Worm (Caenorhabditis elegans): ENCODE data around the gene F15G9.2.

DNA sequence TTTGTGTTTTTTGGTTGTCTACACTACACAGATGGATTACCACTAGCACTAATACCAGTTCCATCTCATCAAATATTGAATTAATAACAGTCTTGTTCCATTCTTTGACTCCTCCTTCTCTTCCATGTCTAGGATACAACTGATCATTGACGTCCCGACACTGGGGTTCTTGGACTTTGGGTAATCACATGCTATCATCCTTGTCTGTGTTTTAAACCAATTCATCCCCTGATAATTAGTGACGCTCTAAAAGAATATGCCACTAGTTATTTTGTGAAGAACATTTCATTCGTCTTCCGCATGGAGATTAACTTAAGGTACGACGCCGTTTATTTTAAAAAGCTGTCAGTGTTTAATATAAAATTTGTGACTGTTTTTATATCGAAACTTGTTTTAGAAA lies 23.1 kb downstream of the F15G9.2 start, which contains the start of gene npr-18:
- TF ChIP-seq elt-3 (tag; optimal IDR thresholded peaks at IDR 0.05) = no peak
- TF ChIP-seq lin-13 (GFP tag; optimal IDR thresholded peaks at IDR 0.05) = no peak
- TF ChIP-seq lsy-2 (tag; optimal IDR thresholded peaks at IDR 0.05) = no peak
- no peak for TF ChIP-seq crh-2 (tag; optimal IDR thresholded peaks at IDR 0.05)
- no peak for TF ChIP-seq peb-1 (tag; optimal IDR thresholded peaks at IDR 0.05)
- no peak for TF ChIP-seq lin-39 (tag; optimal IDR thresholded peaks at IDR 0.05)
- no peak for TF ChIP-seq nhr-12 (tag; optimal IDR thresholded peaks at IDR 0.05)
- TF ChIP-seq fos-1 (tag; optimal IDR thresholded peaks at IDR 0.05) = no peak
- TF ChIP-seq gmeb-1 (tag; optimal IDR thresholded peaks at IDR 0.05) = no peak
- no peak for TF ChIP-seq R02D3.7 (tag; optimal IDR thresholded peaks at IDR 0.05)
- no peak for TF ChIP-seq alr-1 (tag; optimal IDR thresholded peaks at IDR 0.05)

All from whole organism, L2 larva.